Worm (Caenorhabditis elegans) whole organism, L3 larva: ENCODE results near the gene cutl-27.

Experiments used
- R02D3.7 ChIP-seq: fragments of 150-350 bp; optimal IDR thresholded peaks from 2 replicates; lab custom pipeline; 2014; ENCODE audit warnings: missing biosample characterization, missing genetic modification characterization
- ZK546.5 ChIP-seq: sonication (generic microtip); optimal IDR thresholded peaks from 2 replicates; lab custom pipeline; 2017; ENCODE audit warnings: missing biosample characterization, missing genetic modification characterization
- aly-2 ChIP-seq: fragments of 150-350 bp; optimal IDR thresholded peaks from 2 replicates; lab custom pipeline; 2014; ENCODE audit warnings: missing biosample characterization, missing genetic modification characterization
- ama-1 ChIP-seq: fragments of 150-350 bp; optimal IDR thresholded peaks from 2 replicates; lab custom pipeline; 2018
- ceh-82 ChIP-seq: fragments of 150-350 bp; optimal IDR thresholded peaks from 2 replicates; lab custom pipeline; 2014; ENCODE audit warnings: missing biosample characterization, missing genetic modification characterization
- egl-27 ChIP-seq: sonication (generic microtip); optimal IDR thresholded peaks from 4 replicates; lab custom pipeline; 2017; ENCODE audit warnings: missing biosample characterization, missing genetic modification reagents, missing genetic modification characterization
- egl-5 ChIP-seq: fragments of 150-350 bp; optimal IDR thresholded peaks from 2 replicates; lab custom pipeline; 2017; ENCODE audit warnings: missing biosample characterization, missing genetic modification reagents, missing genetic modification characterization, inconsistent platforms
- elt-3 ChIP-seq, 3 experiments: fragments of 150-350 bp in 1 of 3; sonication (generic microtip) in 2 of 3; optimal IDR thresholded peaks; 2 replicates in 2 of 3; 4 replicates in 1 of 3; lab custom pipeline; 2014 to 2017; ENCODE audit warnings: missing biosample characterization in 3 of 3, missing genetic modification characterization in 3 of 3
- fkh-10 ChIP-seq: sonication (generic microtip); optimal IDR thresholded peaks from 2 replicates; lab custom pipeline; 2017; ENCODE audit warnings: missing biosample characterization, missing genetic modification reagents, missing genetic modification characterization
- fos-1 ChIP-seq: fragments of 150-350 bp; optimal IDR thresholded peaks from 2 replicates; lab custom pipeline; 2014; ENCODE audit warnings: missing biosample characterization, missing genetic modification characterization
- hmg-11 ChIP-seq: sonication (generic microtip); optimal IDR thresholded peaks from 2 replicates; lab custom pipeline; 2016; ENCODE audit warnings: missing genetic modification characterization, missing compliant biosample characterization
- jun-1 ChIP-seq: fragments of 150-350 bp; optimal IDR thresholded peaks from 2 replicates; lab custom pipeline; 2014; ENCODE audit warnings: missing biosample characterization, missing genetic modification reagents, missing genetic modification characterization
- mdl-1 ChIP-seq: fragments of 150-350 bp; optimal IDR thresholded peaks from 2 replicates; lab custom pipeline; 2014; ENCODE audit warnings: missing biosample characterization, missing genetic modification characterization
- nfya-1 ChIP-seq: sonication (generic microtip); optimal IDR thresholded peaks from 2 replicates; lab custom pipeline; 2017; ENCODE audit warnings: missing genetic modification characterization, mild to moderate bottlenecking, missing compliant biosample characterization, antibody characterized with exemption, moderate library complexity; ENCODE audit not compliant: insufficient read depth
- nhr-12 ChIP-seq: fragments of 150-350 bp; optimal IDR thresholded peaks from 2 replicates; lab custom pipeline; 2014; ENCODE audit warnings: missing biosample characterization, missing genetic modification characterization
- nhr-23 ChIP-seq: fragments of 150-350 bp; optimal IDR thresholded peaks from 2 replicates; lab custom pipeline; 2014; ENCODE audit warnings: missing biosample characterization, missing genetic modification reagents, missing genetic modification characterization
- nhr-237 ChIP-seq: fragments of 150-350 bp; optimal IDR thresholded peaks from 2 replicates; lab custom pipeline; 2014; ENCODE audit warnings: missing biosample characterization, missing genetic modification characterization
- nhr-67 ChIP-seq: fragments of 150-350 bp; optimal IDR thresholded peaks from 2 replicates; lab custom pipeline; 2014; ENCODE audit warnings: missing biosample characterization, missing genetic modification characterization
- nhr-76 ChIP-seq: fragments of 150-350 bp; sonication (generic microtip); optimal IDR thresholded peaks from 5 replicates; lab custom pipeline; 2014; ENCODE audit warnings: missing biosample characterization, missing genetic modification characterization
- pha-4 ChIP-seq: fragments of 150-350 bp; optimal IDR thresholded peaks from 2 replicates; lab custom pipeline; 2014; ENCODE audit warnings: missing biosample characterization, missing genetic modification reagents, missing genetic modification characterization
- pqm-1 ChIP-seq: fragments of 150-350 bp; optimal IDR thresholded peaks from 2 replicates; lab custom pipeline; 2017; ENCODE audit warnings: missing biosample characterization, missing genetic modification characterization, inconsistent platforms
- sea-2 ChIP-seq: fragments of 150-350 bp; sonication (generic microtip); optimal IDR thresholded peaks from 4 replicates; lab custom pipeline; 2014; ENCODE audit warnings: missing biosample characterization, missing genetic modification reagents, missing genetic modification characterization
- skn-1 ChIP-seq: fragments of 150-350 bp; optimal IDR thresholded peaks from 2 replicates; lab custom pipeline; 2014; ENCODE audit warnings: missing biosample characterization, missing genetic modification characterization
- snpc-4 ChIP-seq: fragments of 150-350 bp; optimal IDR thresholded peaks from 2 replicates; lab custom pipeline; 2014; ENCODE audit warnings: missing biosample characterization, missing genetic modification characterization
- tbx-2 ChIP-seq: sonication (generic microtip); optimal IDR thresholded peaks from 2 replicates; lab custom pipeline; 2016; ENCODE audit warnings: mild to moderate bottlenecking, missing genetic modification characterization, missing compliant biosample characterization
- unc-39 ChIP-seq: sonication (generic microtip); optimal IDR thresholded peaks from 4 replicates; lab custom pipeline; 2017; ENCODE audit warnings: missing biosample characterization, missing genetic modification characterization
- ztf-11 ChIP-seq: fragments of 150-350 bp; optimal IDR thresholded peaks from 2 replicates; lab custom pipeline; 2014; ENCODE audit warnings: missing biosample characterization, missing genetic modification characterization
- ztf-4 ChIP-seq: fragments of 150-350 bp; optimal IDR thresholded peaks from 2 replicates; lab custom pipeline; 2014; ENCODE audit warnings: missing biosample characterization, missing genetic modification characterization

cutl-27 gene

DNA sequence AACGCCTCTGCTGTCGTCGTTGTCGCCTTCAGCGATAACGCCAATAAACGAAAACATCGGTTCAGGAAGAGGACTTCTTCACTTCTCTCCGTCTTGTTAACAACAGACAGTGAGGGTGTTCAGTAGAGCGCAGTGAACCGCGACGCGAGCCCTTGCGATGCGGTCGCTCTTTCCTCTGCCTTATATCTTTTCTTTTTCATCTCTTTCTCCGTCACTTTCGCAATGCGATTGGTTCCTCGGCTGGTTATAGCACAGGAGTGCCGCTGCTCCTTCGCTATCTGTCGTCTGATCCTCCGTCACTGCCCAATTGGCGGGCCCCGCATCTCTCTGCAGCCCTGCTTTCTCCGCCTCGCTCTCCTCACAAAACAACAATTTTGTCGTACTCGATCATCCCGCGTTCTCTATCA lies 21.2 kb upstream of the cutl-27 start (continued):
- TF ChIP-seq nhr-67 (tag; lab: Kevin White, UChicago) = no peak
- TF ChIP-seq ama-1 (lab: Kevin White, UChicago) = peak; percentile 76
- TF ChIP-seq ztf-11 (tag; lab: Kevin White, UChicago) = no peak
- TF ChIP-seq tbx-2 (tag; lab: Kevin White, UChicago) = peak; percentile 29
- peak; percentile 20 for TF ChIP-seq egl-27
- TF ChIP-seq nhr-237 = no peak

DNA sequence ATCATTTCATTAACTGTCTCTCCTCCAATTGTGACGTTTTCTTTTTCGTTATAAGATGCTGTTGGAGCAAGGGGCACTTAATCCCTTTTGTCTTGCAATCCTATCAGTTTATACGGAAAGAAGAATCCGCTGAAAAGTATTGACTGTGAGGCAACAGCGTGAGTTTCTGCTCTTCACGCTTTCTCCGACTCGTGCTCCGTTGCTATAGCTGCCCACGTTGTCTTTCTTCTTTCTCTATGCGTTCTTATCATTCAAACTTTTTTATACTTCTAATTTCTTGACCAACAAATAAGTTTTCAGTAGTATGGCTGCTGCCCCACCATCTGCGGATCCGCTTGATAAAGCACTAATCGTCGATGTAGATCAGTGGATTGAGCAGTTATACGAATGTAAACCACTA lies 20.2 kb upstream of the cutl-27 start, which contains the start of gene let-92:
Gene let-92 (plus strand): TSS at position 301 of the 400 bp plus-strand sequence.
- TF ChIP-seq pqm-1 (no peak), tbx-2 (tag; lab: Kevin White, UChicago) (no peak), fkh-10 (GFP tag; lab: Kevin White, UChicago) (no peak), nhr-23 (tag; lab: Kevin White, UChicago) (no peak), mdl-1 (tag; lab: Kevin White, UChicago) (no peak), ZK546.5 (tag; lab: Kevin White, UChicago) (no peak), snpc-4 (tag; lab: Kevin White, UChicago) (no peak), jun-1 (tag; lab: Kevin White, UChicago) (no peak), sea-2 (no peak), nhr-67 (tag; lab: Kevin White, UChicago) (no peak), nfya-1 (no peak), egl-27 (no peak), fos-1 (tag; lab: Kevin White, UChicago) (no peak), hmg-11 (tag; lab: Kevin White, UChicago) (no peak), skn-1 (no peak), R02D3.7 (tag; lab: Kevin White, UChicago) (no peak), ceh-82 (tag; lab: Kevin White, UChicago) (no peak), unc-39 (no peak)

DNA sequence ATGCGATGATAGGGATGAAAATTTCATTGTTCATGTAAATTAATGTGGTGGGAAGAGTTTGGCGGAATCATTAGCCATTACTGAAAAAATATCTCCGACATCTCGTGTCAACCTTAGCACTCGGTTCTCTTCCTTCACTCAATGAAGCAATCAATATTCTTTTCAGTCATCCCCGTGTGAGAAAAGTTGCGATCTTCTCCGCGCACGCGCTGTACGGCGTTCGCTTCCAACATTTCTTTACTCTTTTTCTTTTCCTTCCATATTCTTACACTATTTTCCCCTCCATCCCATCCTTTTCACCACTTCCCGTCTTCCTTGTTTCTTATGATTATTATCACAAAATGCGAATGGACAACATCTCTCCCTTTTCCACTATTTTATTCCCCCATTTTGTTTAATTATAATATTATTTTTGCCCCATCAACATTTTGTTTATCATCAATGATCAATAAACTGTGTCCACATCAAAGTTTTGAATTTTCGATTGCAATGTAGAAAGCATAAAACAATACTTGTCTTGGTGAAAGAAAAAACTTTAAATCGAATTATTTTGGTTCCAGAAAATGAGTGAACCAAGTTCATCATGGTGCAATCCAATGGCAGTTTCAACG lies 18.2 kb upstream of the cutl-27 start, which contains the start of gene mob-1:
Gene mob-1 (plus strand): TSS at position 561 of the 611 bp plus-strand sequence.
- TF ChIP-seq aly-2 (tag; lab: Kevin White, UChicago) (no peak), nhr-76 (no peak), nhr-23 (tag; lab: Kevin White, UChicago) (peak; percentile 5), hmg-11 (tag; lab: Kevin White, UChicago) (no peak), pha-4 (tag; lab: Kevin White, UChicago) (peak; percentile 25), ama-1 (lab: Kevin White, UChicago) (peak; percentile 54), ZK546.5 (tag; lab: Kevin White, UChicago) (no peak)

DNA sequence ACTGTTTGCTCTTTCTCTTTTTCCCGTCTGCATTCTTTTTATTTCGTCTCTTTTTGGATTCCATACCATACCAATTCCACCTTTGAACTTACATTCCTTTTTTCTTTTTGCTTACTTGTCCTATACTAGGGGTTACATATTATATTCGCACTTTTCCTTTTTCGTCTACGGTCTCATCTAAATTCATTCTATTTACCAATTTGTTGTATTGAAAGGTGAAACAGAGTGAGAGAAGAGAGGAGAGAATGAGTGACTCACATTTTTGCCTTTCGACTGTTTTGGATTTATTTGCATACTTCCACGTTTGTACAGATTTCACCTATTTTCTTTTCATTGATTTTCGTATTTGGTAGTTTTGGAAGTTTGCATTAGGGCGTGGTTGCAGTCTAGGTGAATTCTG lies 14.9 kb upstream of the cutl-27 start:
- TF ChIP-seq pha-4 (tag; lab: Kevin White, UChicago) = peak; percentile 80
- no peak for TF ChIP-seq nhr-12 (tag; lab: Kevin White, UChicago)
- peak; percentile 2 for TF ChIP-seq hmg-11 (tag; lab: Kevin White, UChicago)
- TF ChIP-seq fkh-10 (GFP tag; lab: Kevin White, UChicago) = no peak
- no peak for TF ChIP-seq nhr-23 (tag; lab: Kevin White, UChicago)

DNA sequence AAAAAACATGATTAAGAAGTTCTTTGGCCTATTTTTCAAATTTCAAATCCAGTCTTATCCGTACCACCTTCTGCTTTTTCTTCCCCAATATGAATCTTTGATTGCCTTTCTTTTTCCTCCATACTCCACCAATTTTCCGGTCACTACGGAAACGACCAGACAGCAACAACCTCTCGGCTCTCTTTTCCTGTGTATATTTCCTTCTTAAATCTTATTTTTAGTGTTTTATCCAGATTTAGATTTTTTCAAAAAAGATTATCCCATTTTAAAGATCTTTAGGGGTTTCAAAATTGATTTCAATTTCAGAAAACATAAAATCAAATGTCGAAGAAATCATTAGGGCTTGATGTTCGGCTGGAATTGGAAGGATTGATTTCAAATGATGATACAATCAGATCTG lies 14.1 kb upstream of the cutl-27 start, which contains the start of gene trpa-1:
Gene trpa-1 (plus strand): TSS at position 301 of the 400 bp plus-strand sequence.
- TF ChIP-seq elt-3 (tag; optimal IDR thresholded peaks at IDR 0.05; lab: Kevin White, UChicago) = no peak
- no peak for TF ChIP-seq pha-4 (tag; lab: Kevin White, UChicago)
- TF ChIP-seq, all 47 proteins: peak for 0

DNA sequence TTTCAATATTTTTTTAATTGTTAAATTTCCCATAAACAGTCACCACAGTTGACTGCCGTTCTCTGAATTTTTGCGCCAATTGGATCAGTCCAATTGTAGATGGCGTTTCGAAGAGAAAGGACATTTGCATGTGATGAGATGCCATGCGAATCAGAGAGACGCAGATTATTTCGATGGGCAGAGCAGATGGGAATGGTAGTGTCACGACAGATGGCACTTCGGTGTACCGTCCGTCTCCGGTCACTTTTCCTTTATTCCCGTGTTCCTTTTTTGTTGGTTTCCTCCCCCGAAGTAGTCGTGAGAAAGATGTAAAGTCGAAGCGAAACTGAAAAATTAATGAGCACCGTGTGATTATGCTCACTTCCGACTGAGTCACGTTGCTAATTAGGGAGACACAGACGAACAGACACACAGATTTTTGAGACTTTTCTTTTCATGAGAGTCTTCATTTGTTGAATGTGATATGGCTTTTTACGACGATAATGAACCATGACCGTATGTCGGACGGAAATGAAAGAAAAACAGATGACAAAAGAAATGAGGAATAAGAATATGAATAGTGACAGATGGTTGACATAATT lies 10.6 kb upstream of the cutl-27 start:
- no peak for TF ChIP-seq nhr-237
- TF ChIP-seq egl-27 = no peak
- TF ChIP-seq unc-39 = no peak
- no peak for TF ChIP-seq aly-2 (tag; lab: Kevin White, UChicago)
- no peak for TF ChIP-seq sea-2
- TF ChIP-seq egl-5 (tag; lab: Kevin White, UChicago) = no peak
- TF ChIP-seq ama-1 (lab: Kevin White, UChicago) = no peak
- no peak for TF ChIP-seq skn-1
- TF ChIP-seq ztf-4 (tag; lab: Kevin White, UChicago) = no peak
- TF ChIP-seq fos-1 (tag; lab: Kevin White, UChicago) = no peak
